Worm (Caenorhabditis elegans): ENCODE measurements around the gene Y43F8B.19.

Y43F8B.19 gene

DNA sequence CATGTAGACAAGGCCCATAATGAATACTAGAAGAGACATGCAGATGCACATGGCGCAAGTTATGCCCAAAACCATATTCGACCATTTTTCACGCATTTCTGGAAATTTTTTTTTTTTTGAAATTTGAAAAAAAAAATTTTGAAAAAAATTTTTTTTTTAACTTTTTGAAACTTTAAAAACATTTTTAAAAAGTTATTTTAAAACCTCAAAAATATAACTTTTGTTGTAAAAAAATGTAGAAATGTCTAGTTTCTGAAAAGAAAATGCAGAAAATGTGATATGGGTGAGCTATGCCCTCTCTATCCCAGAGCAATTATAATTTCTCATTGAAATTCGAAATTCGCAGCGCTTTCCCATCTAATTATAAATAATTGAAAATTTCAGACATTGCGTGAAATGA lies 37.6 kb upstream of the Y43F8B.19 start, which contains the start of gene Y43F8B.20 (continued):
- TF ChIP-seq Y22D7AL.16 (tag; optimal IDR thresholded peaks at IDR 0.05) (no peak), ets-4 (tag; optimal IDR thresholded peaks at IDR 0.05) (no peak)

DNA sequence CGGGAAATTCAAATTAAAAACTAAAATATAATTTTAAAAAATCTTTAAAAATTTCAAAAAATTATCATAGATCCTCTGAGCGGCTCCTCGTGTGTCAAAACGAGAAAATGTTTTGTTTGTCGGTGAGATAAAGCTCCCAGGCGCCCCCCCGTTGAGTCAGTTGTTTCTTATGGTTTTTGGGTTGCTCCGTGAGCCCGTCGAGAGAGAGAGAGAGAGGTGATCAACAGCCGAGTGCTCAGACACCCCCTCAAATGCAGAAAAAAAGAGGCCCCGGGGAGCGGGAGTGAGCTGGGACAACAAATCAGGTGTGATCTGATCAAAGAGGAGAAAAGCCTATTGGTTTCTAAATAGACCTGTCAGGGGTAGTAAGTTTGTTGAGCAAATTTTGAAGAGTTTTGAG lies 34.6 kb upstream of the Y43F8B.19 start:
- TF ChIP-seq unc-3 (GFP tag; conservative IDR thresholded peaks at IDR 0.05) (no peak), unc-3 (tag; optimal IDR thresholded peaks at IDR 0.05) (no peak), ceh-18 (tag; optimal IDR thresholded peaks at IDR 0.05) (peak; percentile 37)

DNA sequence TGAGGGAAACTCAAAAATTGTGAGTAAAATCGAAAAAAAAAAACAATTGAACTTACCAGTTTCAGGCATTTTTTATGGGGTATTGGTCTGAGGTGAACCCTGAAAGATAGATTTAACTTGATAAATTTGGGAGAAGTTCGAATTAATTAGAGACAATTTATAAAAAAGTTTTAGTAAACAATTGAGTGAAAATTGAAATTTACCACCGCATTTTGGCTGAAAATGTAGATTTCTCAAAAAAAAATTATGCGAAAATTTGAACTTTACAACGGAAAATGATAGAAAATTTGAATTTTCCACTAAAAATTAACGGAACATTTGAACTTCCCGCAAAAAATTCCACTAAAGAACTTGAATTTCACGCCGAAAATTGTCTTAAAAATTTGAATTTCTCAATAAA lies 34.0 kb upstream of the Y43F8B.19 start, which contains the start of gene Y43F8B.1:
Gene Y43F8B.1, minus strand, starts transcription at position 101 of the 400 bp plus-strand sequence.
- TF ChIP-seq ceh-18 (tag; optimal IDR thresholded peaks at IDR 0.05): no peak
- no peak for TF ChIP-seq ceh-9 (tag; optimal IDR thresholded peaks at IDR 0.05)
- no peak for TF ChIP-seq ceh-24 (tag; optimal IDR thresholded peaks at IDR 0.05)
- TF ChIP-seq zip-5 (tag; optimal IDR thresholded peaks at IDR 0.05): no peak
- TF ChIP-seq ets-4 (tag; optimal IDR thresholded peaks at IDR 0.05): no peak
- TF ChIP-seq fkh-10 (GFP tag; optimal IDR thresholded peaks at IDR 0.05): no peak
- TF ChIP-seq hlh-15 (tag; optimal IDR thresholded peaks at IDR 0.05): no peak

DNA sequence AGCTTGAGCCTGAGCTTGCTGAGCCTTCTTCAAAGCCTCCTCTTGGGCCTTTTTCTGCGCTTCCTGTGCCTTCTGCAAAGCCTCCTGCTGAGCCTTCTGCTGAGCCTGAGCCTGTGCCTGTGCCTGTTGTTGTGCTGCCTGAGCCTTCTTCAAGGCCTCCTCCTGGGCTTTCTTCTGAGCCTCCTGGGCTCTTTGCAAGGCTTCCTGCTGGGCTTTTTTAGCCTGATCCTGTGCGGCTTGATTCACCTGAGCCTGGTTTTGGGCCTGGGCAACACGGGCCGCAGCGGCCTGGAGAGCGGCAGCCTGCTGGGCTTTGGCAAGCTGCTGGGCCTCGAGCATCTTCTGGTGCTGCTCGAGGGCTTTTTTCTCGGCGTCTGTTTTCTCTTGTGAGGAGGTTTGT lies 32.9 kb upstream of the Y43F8B.19 start:
- TF ChIP-seq ceh-31 (tag; optimal IDR thresholded peaks at IDR 0.05): peak; percentile 8
- no peak for TF ChIP-seq ceh-6 (GFP tag; optimal IDR thresholded peaks at IDR 0.05)
- peak; percentile 3 for TF ChIP-seq ceh-14 (tag; optimal IDR thresholded peaks at IDR 0.05)

DNA sequence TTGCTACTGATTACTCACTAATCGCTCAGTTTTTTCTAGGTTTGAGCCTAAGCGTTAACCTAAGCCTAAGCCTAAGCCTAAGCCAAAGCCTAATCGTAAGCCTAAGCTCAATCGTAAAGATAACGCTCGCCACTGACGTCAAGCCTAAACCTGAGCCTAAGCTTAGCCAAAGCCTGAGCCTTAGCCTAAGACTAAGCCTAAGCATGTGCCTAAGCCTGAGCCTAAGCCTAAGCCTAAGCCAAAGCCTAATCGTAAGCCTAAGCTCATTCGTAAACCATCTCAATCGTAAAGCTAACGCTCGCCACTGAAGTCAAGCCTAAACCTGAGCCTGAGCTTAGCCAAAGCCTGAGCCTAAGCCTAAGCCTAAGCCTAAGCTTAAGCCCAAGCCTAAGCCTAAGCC lies 31.4 kb upstream of the Y43F8B.19 start:
- TF ChIP-seq dve-1 (tag; optimal IDR thresholded peaks at IDR 0.05) (peak; percentile 59), unc-55 (GFP tag; optimal IDR thresholded peaks at IDR 0.05) (no peak)

DNA sequence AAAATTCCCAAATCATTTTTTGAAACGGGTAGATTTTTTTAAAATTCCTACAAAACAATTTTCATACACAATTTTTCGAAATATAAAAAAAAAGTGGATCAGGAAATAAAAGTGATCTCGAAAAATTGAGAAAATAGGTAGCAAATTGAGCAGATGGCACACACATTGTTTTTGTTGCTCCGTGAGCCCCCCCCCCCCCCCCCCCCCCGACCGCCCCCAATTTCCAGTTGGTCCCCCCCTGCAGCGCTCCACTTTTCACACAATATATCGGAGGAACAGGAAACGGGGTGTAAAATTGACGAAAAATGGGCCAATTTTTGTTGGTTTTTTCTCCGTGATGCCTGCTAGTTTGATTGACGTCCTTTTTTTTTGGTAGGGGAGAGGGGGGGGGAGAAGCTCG lies 28.8 kb upstream of the Y43F8B.19 start:
- no peak for TF ChIP-seq lin-11 (tag; optimal IDR thresholded peaks at IDR 0.05)
- no peak for TF ChIP-seq rnt-1 (tag; optimal IDR thresholded peaks at IDR 0.05)
- TF ChIP-seq tbx-7 (tag; optimal IDR thresholded peaks at IDR 0.05): no peak
- no peak for TF ChIP-seq ceh-31 (tag; optimal IDR thresholded peaks at IDR 0.05)
- no peak for TF ChIP-seq ceh-18 (tag; optimal IDR thresholded peaks at IDR 0.05)
- TF ChIP-seq unc-3 (GFP tag; conservative IDR thresholded peaks at IDR 0.05): no peak
- TF ChIP-seq unc-3 (tag; optimal IDR thresholded peaks at IDR 0.05): no peak
- no peak for TF ChIP-seq ref-2 (tag; optimal IDR thresholded peaks at IDR 0.05)
- no peak for TF ChIP-seq pqm-1 (tag; optimal IDR thresholded peaks at IDR 0.05)
- no peak for TF ChIP-seq pat-9 (tag; optimal IDR thresholded peaks at IDR 0.05)
- TF ChIP-seq sox-4 (tag; optimal IDR thresholded peaks at IDR 0.05): no peak
- TF ChIP-seq dve-1 (tag; optimal IDR thresholded peaks at IDR 0.05): no peak
- TF ChIP-seq hlh-30 (tag; optimal IDR thresholded peaks at IDR 0.05; ENCODE audit: insufficient read depth): no peak
- TF ChIP-seq ceh-22 (tag; optimal IDR thresholded peaks at IDR 0.05): no peak
- TF ChIP-seq pag-3 (tag; optimal IDR thresholded peaks at IDR 0.05; ENCODE audit: borderline replicate concordance): no peak
- no peak for TF ChIP-seq unc-86 (tag; optimal IDR thresholded peaks at IDR 0.05)
- no peak for TF ChIP-seq ceh-30 (tag; optimal IDR thresholded peaks at IDR 0.05)
- TF ChIP-seq elt-2 (tag; optimal IDR thresholded peaks at IDR 0.05): no peak
- TF ChIP-seq hlh-13 (GFP tag; optimal IDR thresholded peaks at IDR 0.05): no peak
- no peak for TF ChIP-seq zip-5 (tag; optimal IDR thresholded peaks at IDR 0.05)
- no peak for TF ChIP-seq gmeb-2 (tag; optimal IDR thresholded peaks at IDR 0.05)

DNA sequence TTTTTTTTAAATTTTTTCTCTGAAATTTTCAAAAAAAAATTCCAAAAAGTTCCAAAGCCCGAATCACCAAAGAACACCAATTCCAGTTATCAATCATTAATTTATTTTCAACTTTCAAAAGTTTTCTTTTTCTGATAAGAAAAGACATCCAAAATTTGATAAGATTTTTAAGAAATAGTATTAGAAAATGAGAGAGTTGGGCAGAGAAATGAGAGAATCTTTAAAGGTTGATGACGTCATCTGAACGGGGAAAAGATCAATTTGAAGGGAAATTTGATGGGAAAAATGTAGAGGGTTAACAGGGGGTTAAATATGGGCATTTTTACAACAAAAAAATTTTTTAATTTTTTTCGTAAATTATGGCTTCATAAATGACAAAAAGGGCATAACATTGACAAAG lies 21.4 kb upstream of the Y43F8B.19 start:
- no peak for TF ChIP-seq hlh-8 (tag; optimal IDR thresholded peaks at IDR 0.05)
- no peak for TF ChIP-seq che-1 (tag; optimal IDR thresholded peaks at IDR 0.05)
- TF ChIP-seq elt-2 (tag; optimal IDR thresholded peaks at IDR 0.05): peak; percentile 86

All from whole organism, late embryonic.